Worm (Caenorhabditis elegans) whole organism, midembryonic: ENCODE data around the gene W04G3.12.

Experiments used
- T22C8.4 ChIP-seq: fragments of 200-800 bp; sonication (Bioruptor generic); IDR thresholded peaks from 2 replicates; pipeline ENCODE4 v1.3.6; 2022; ENCODE audit warnings: missing genetic modification characterization, missing compliant biosample characterization
- flt-1 ChIP-seq: fragments of 200-800 bp; sonication (Bioruptor generic); IDR thresholded peaks from 2 replicates; pipeline ENCODE4 v1.3.6; 2022; ENCODE audit warnings: missing genetic modification characterization, missing compliant biosample characterization
- klf-2 ChIP-seq: fragments of 200-800 bp; sonication (Bioruptor generic); conservative IDR thresholded peaks from 2 replicates; pipeline ENCODE4 v1.3.6; 2022; ENCODE audit warnings: missing genetic modification reagents, missing genetic modification characterization, missing compliant biosample characterization
- ref-1 ChIP-seq: fragments of 200-800 bp; sonication (Bioruptor generic); conservative IDR thresholded peaks from 2 replicates; pipeline ENCODE4 v1.3.6; 2022; ENCODE audit warnings: missing genetic modification reagents, missing genetic modification characterization, missing compliant biosample characterization
- tab-1 ChIP-seq: fragments of 200-800 bp; sonication (Bioruptor generic); IDR thresholded peaks from 2 replicates; pipeline ENCODE4 v1.3.6; 2022; ENCODE audit warnings: missing genetic modification characterization, missing compliant biosample characterization
- ztf-23 ChIP-seq: fragments of 200-800 bp; sonication (Bioruptor generic); IDR thresholded peaks from 2 replicates; pipeline ENCODE4 v1.3.6; 2022; ENCODE audit warnings: missing genetic modification reagents, missing genetic modification characterization, missing compliant biosample characterization

DNA sequence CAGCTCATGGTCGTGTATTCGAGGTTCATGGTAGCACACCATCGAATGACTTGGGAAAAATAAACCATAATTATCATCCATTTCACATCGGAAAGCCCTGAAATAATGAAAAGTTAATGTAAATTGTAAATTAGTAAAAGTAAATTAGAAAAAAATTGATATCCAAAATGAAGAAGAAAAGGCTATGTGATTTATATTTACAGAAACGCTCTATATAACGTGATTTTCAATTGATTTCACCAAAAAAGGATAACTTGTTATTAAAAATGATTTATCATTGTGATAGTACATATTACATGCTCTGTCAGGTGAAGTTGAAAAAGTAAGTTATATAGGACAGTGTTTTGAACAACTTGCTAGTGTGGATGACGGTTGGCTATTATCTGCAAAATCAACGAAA lies 33.8 kb downstream of the W04G3.12 start, which contains the start of gene C09F12.3:
- TF ChIP-seq ztf-23 (GFP tag; lab: Robert Waterston, UW) (no peak), klf-2 (GFP tag; lab: Robert Waterston, UW) (no peak), tab-1 (GFP tag; lab: Robert Waterston, UW) (no peak), flt-1 (GFP tag; lab: Robert Waterston, UW) (no peak), T22C8.4 (GFP tag; lab: Robert Waterston, UW) (no peak), ref-1 (GFP tag; lab: Robert Waterston, UW) (no peak)
